Fruit fly (Drosophila melanogaster): ENCODE measurements around the gene CG5934.

The CG5934 gene

dm6 chr3R:27292159-27292880, 18.8 kb downstream of the CG5934 start, which contains the start of gene CG3348:
Gene CG3348, minus strand, starts transcription at chr3R:27292209.
- TF ChIP-seq CG1621 (tag; optimal IDR thresholded peaks at IDR 0.05) (no peak), Ets21C (GFP tag; optimal IDR thresholded peaks at IDR 0.05) (no peak), CG31627 (GFP tag; optimal IDR thresholded peaks at IDR 0.05) (peak; percentile 48), Hr38 (GFP tag; optimal IDR thresholded peaks at IDR 0.05) (no peak), Sox14 (GFP tag; optimal IDR thresholded peaks at IDR 0.05) (peak; percentile 11), Lpt (GFP tag; optimal IDR thresholded peaks at IDR 0.05) (no peak), lz (GFP tag; optimal IDR thresholded peaks at IDR 0.05) (peak; percentile 34), esn (GFP tag; optimal IDR thresholded peaks at IDR 0.05) (peak; percentile 56), Sox102F (GFP tag; optimal IDR thresholded peaks at IDR 0.05) (no peak), OdsH (GFP tag; optimal IDR thresholded peaks at IDR 0.05) (peak; percentile 1), Gug (GFP tag; IDR thresholded peaks at IDR 0.05) (no peak), Eip78C (GFP tag) (no peak), CG4318 (GFP tag; optimal IDR thresholded peaks at IDR 0.05) (no peak), CG8119 (GFP tag; IDR thresholded peaks at IDR 0.05) (no peak), CG6163 (GFP tag; IDR thresholded peaks at IDR 0.05) (no peak), spab (GFP tag; optimal IDR thresholded peaks at IDR 0.05) (no peak), CG8319 (GFP tag; optimal IDR thresholded peaks at IDR 0.05) (no peak), fd85E (GFP tag; optimal IDR thresholded peaks at IDR 0.05) (no peak), CG6854 (GFP tag; optimal IDR thresholded peaks at IDR 0.05) (no peak), CG3919 (GFP tag; optimal IDR thresholded peaks at IDR 0.05) (peak; percentile 10), CG11902 (GFP tag; optimal IDR thresholded peaks at IDR 0.05) (no peak), Eip75B (GFP tag; optimal IDR thresholded peaks at IDR 0.05) (no peak), pdm3 (GFP tag; optimal IDR thresholded peaks at IDR 0.05) (peak; percentile 1), fkh (GFP tag; optimal IDR thresholded peaks at IDR 0.05) (peak; percentile 56), Hr4 (GFP tag; optimal IDR thresholded peaks at IDR 0.05) (peak; percentile 6), vri (GFP tag; optimal IDR thresholded peaks at IDR 0.05) (peak; percentile 52), net (GFP tag; optimal IDR thresholded peaks at IDR 0.05) (no peak), Smox (GFP tag; optimal IDR thresholded peaks at IDR 0.05) (peak; percentile 30), CG15336 (GFP tag; IDR thresholded peaks at IDR 0.05) (no peak), CG3032 (tag; optimal IDR thresholded peaks at IDR 0.05) (no peak), CG10631 (GFP tag; optimal IDR thresholded peaks at IDR 0.05) (peak; percentile 2), svp (GFP tag) (peak; percentile 76), Blimp-1 (GFP tag; optimal IDR thresholded peaks at IDR 0.05) (no peak), Ets96B (tag; optimal IDR thresholded peaks at IDR 0.05) (no peak), salr (GFP tag; optimal IDR thresholded peaks at IDR 0.05) (no peak), achi (GFP tag; optimal IDR thresholded peaks at IDR 0.05) (peak; percentile 9), Sox15 (GFP tag; optimal IDR thresholded peaks at IDR 0.05) (no peak), CG6808 (GFP tag; optimal IDR thresholded peaks at IDR 0.05) (no peak), CG6276 (GFP tag; optimal IDR thresholded peaks at IDR 0.05) (no peak), CG34406 (GFP tag; optimal IDR thresholded peaks at IDR 0.05) (no peak), Met (GFP tag; optimal IDR thresholded peaks at IDR 0.05) (peak; percentile 50), cyc (GFP tag; optimal IDR thresholded peaks at IDR 0.05) (peak; percentile 35), topi (GFP tag; optimal IDR thresholded peaks at IDR 0.05) (peak; percentile 39), ss (GFP tag; optimal IDR thresholded peaks at IDR 0.05) (no peak), CG9139 (GFP tag; optimal IDR thresholded peaks at IDR 0.05) (no peak), CG6792 (GFP tag; optimal IDR thresholded peaks at IDR 0.05) (peak; percentile 11), CG10669 (GFP tag; optimal IDR thresholded peaks at IDR 0.05) (peak; percentile 10), fd59A (GFP tag; optimal IDR thresholded peaks at IDR 0.05) (no peak), eg (GFP tag; IDR thresholded peaks at IDR 0.05) (peak; percentile 48; the same call in 1 of the 3 replicates), CG11294 (GFP tag; IDR thresholded peaks at IDR 0.05) (no peak), Eip93F (GFP tag; optimal IDR thresholded peaks at IDR 0.05) (no peak), dsx (GFP tag; optimal IDR thresholded peaks at IDR 0.05; ENCODE audit: poor library complexity, severe bottlenecking) (no peak)

All from whole organism, prepupa.